Fruit fly (Drosophila melanogaster): ENCODE measurements around the gene CG1789.

DNA sequence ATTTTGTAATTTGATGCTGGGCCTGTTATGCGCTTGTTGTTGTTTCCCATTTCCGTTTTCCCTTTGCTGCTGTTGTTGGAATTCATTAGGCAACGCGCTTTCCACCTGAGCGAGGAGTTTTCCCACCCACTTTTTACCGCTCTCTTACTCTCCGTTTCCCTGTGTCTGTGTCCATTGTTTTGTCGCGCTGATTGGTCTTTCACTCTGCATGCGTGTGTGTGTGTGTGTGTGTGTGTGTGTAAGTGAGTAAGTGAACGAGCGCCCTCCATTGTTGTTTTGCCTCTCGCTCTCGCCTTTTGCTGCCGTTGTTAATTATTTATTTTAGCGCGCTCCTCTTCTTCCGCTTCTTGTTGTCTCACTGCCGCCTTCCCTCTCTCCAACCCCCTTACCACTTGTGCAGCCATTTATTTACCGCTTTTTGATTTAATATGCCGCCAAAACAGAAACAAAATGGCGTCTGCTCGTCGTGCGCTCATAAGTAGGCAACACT, 24.2 kb upstream of the CG1789 start:
- TF ChIP-seq CG1792 (GFP tag; optimal IDR thresholded peaks at IDR 0.05) (no peak), esg (GFP tag; conservative IDR thresholded peaks at IDR 0.05) (no peak), CG31224 (GFP tag; IDR thresholded peaks at IDR 0.05) (no peak), sens (GFP tag) (no peak), CG11504 (tag; optimal IDR thresholded peaks at IDR 0.05) (no peak), exex (tag; optimal IDR thresholded peaks at IDR 0.05) (no peak)

All from whole organism, embryonic.